Fruit fly (Drosophila melanogaster) whole organism, prepupa: ENCODE measurements around the gene CG15597.

Experiments
- Blimp-1 ChIP-seq: fragments of 200-800 bp; sonication (Bioruptor generic); optimal IDR thresholded peaks from 3 replicates; lab custom pipeline; 2017; ENCODE audit warnings: missing biosample characterization, missing genetic modification characterization, mild to moderate bottlenecking, moderate library complexity, missing genetic modification reagents
- CG10631 ChIP-seq: fragments of 200-800 bp; sonication (Bioruptor generic); optimal IDR thresholded peaks from 2 replicates; lab custom pipeline; 2016; ENCODE audit warnings: missing biosample characterization, missing genetic modification characterization
- CG11902 ChIP-seq: fragments of 200-800 bp; sonication (Bioruptor generic); optimal IDR thresholded peaks from 3 replicates; lab custom pipeline; 2016; ENCODE audit warnings: missing biosample characterization, missing genetic modification characterization
- CG3032 ChIP-seq: fragments of 200-800 bp; optimal IDR thresholded peaks from 2 replicates; lab custom pipeline; 2019; ENCODE audit warnings: missing biosample characterization, mild to moderate bottlenecking, missing genetic modification characterization, moderate library complexity
- CG34406 ChIP-seq: fragments of 200-800 bp; sonication (Bioruptor generic); optimal IDR thresholded peaks from 3 replicates; lab custom pipeline; 2016; ENCODE audit warnings: missing biosample characterization, missing genetic modification characterization
- CG8319 ChIP-seq: fragments of 200-800 bp; sonication (Bioruptor generic); optimal IDR thresholded peaks from 3 replicates; lab custom pipeline; 2016; ENCODE audit warnings: missing biosample characterization, missing genetic modification characterization
- Eip78C ChIP-seq: fragments of 200-800 bp; sonication (Bioruptor generic); peaks from one replicate; lab custom pipeline; 2016; ENCODE audit warnings: missing biosample characterization, missing genetic modification characterization
- Ets21C ChIP-seq: fragments of 200-800 bp; sonication (Bioruptor generic); optimal IDR thresholded peaks from 3 replicates; lab custom pipeline; 2016; ENCODE audit warnings: missing biosample characterization, missing genetic modification characterization
- Sox102F ChIP-seq: fragments of 200-800 bp; sonication (Bioruptor generic); optimal IDR thresholded peaks from 2 replicates; lab custom pipeline; 2016; ENCODE audit warnings: missing biosample characterization, mild to moderate bottlenecking, missing genetic modification characterization
- Sox14 ChIP-seq: fragments of 200-800 bp; sonication (Bioruptor generic); optimal IDR thresholded peaks from 3 replicates; lab custom pipeline; 2016; ENCODE audit warnings: missing biosample characterization, missing genetic modification characterization
- dac ChIP-seq: fragments of 200-800 bp; sonication (Bioruptor generic); optimal IDR thresholded peaks from 2 replicates; lab custom pipeline; 2017; ENCODE audit warnings: missing biosample characterization, mild to moderate bottlenecking, missing genetic modification characterization
- net ChIP-seq: fragments of 200-800 bp; sonication (Bioruptor generic); optimal IDR thresholded peaks from 3 replicates; lab custom pipeline; 2016; ENCODE audit warnings: missing biosample characterization, missing genetic modification characterization
- spab ChIP-seq: fragments of 200-800 bp; sonication (Bioruptor generic); optimal IDR thresholded peaks from 2 replicates; lab custom pipeline; 2017; ENCODE audit warnings: missing biosample characterization, mild to moderate bottlenecking, missing genetic modification characterization, missing genetic modification reagents
- vri ChIP-seq: fragments of 200-800 bp; sonication (Bioruptor generic); optimal IDR thresholded peaks from 3 replicates; lab custom pipeline; 2016; ENCODE audit warnings: missing biosample characterization, mild to moderate bottlenecking, missing genetic modification characterization

DNA sequence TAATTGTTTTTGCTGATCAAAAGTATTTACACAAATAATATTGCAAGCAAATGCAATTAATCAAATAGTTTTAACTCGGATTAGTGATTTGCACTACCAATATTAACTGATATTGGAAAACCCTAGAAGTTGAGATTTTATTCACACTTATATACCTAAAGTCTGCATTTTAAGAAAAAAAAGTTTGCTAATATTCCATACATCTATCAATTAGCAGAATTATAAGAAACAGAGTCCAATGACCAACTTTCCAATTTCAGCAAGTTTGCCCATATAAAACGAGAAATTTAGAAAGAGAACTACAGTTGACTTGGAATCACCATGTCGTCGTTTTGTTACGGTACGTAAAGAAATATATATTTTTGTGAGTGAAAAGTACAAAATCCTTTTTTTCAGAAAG, 21.6 kb upstream of the CG15597 start, which contains the start of gene CG46026:
- TF ChIP-seq CG8319 (no peak), vri (no peak), CG11902 (GFP tag; lab: Kevin White, UChicago) (no peak), spab (no peak), Blimp-1 (no peak), Eip78C (GFP tag; lab: Kevin White, UChicago) (no peak), CG3032 (tag; lab: Kevin White, UChicago) (no peak), net (GFP tag; lab: Kevin White, UChicago) (no peak), Sox102F (no peak), CG34406 (GFP tag; lab: Kevin White, UChicago) (no peak), dac (GFP tag; lab: Kevin White, UChicago) (no peak), Ets21C (GFP tag; lab: Kevin White, UChicago) (no peak), Sox14 (GFP tag; lab: Kevin White, UChicago) (no peak), CG10631 (GFP tag; lab: Kevin White, UChicago) (no peak)
